Fruit fly (Drosophila melanogaster) whole organism, larva: ENCODE data around the gene CG31050.

Experiments
- noc ChIP-seq: fragments of 200-800 bp; sonication (Bioruptor generic); optimal IDR thresholded peaks from 3 replicates; lab custom pipeline; 2019; ENCODE audit warnings: missing biosample characterization, mild to moderate bottlenecking, missing genetic modification characterization, moderate library complexity

The CG31050 gene

DNA sequence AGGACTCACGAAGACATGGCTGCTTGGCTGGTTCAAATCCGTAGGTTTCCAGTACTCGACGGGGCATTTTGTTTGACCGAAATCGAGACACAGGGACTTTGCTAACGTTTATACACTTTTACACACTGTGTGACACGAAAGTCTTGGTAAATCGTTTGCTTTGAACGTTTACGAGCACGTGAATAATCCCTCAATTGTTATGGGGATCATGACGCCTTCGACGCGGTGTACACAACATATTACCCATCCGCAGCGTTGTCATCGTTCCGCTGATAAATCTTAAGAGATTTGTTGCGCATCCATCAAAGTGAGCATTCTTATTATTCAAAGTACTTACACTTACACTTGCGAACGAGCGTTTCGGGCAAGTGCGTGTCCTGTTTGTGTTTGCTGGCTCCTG lies at the start of gene CG31050:
Gene CG31050, minus strand, starts transcription at position 101 of the 400 bp plus-strand sequence.
- no peak for TF ChIP-seq noc

DNA sequence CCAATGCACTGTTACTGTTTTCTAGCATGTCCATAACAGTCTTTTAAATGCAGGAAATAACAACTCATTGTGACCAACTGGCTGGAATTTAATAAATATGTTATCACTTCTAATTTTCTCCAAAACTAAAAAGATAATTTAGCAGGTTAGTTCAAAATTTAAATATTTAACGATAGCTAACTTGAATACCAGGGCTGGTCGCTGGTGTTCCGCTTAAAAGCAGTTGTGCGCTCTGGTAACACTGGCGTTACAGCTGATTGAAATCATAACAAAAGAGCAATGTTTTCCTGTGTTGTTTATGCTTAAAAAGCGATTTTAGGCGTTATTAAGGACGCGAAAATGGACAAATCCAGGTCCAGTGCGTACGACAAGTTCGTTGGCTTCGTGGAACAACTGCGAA lies 45.7 kb upstream of the CG31050 start, which contains the start of gene htt:
Gene htt, plus strand, starts transcription at position 250 of the 400 bp plus-strand sequence.
- no peak for TF ChIP-seq noc

DNA sequence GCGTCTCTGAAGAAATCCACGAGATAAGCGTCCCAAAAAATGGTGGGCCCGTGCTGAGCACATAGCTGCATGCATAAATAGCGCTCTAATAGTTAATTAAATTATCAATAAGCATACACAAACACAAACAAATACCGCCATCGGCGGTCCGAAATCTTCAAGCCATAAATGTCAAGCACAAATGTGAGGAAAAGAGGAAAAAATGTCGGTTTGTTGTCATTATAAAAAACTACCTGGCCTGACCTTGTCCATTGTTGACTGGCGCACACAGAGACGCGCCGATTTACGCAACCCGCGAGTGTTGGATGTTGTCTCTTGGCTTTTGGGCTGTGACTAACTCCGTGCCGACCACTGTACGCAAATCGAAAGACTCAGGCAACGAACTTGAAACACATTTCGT lies 37.7 kb upstream of the CG31050 start:
- TF ChIP-seq noc, result no peak

DNA sequence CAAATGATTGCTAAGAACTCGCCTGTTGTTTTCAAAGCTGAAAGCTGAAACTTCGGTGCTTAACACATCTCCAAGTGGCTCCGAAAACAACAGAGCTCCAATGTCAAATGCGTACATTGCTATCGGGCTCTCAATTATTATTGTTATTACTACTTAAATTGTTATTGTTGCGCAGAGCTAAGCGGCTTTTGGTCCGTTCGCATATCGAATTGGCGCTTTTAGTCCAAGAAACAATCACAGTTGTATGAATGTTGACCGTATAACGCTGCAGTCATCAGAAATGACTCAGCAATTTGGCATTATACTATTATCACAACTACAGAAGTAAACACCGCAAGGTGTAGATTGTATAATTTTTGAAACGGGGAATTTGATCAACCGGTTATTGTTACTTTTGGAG lies 35.3 kb upstream of the CG31050 start:
- TF ChIP-seq noc, result no peak

DNA sequence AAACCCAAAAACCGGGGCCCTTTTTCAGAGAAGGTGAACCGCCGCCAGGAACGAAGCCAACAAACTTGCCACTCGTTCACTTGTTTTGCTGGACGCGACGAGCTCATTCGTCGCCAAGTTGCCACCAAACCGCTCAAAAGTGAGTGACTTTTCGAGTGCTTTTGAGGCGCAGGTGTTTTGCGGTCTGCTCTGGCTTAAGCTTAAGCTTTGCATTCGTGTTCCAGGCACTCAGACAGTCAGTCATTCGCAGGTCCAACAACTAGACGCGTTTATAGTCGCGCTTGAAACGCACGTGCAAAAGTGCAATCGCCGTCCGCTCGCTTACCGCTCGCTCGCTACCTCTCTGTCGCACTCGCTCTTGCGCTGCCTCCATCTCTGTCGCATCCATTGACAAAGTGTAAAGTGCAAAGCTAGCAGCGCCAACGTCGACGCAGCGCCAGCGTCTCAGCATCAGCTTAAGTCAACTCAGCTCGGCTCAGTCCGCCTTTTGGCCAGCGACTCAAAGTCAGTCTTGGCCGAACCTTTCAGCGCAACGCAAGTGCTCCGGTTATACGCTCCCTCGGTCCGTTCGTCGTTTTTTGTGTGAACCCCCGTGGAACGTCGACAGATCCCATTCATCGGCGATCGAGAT lies 31.7 kb upstream of the CG31050 start:
- TF ChIP-seq noc, result no peak

DNA sequence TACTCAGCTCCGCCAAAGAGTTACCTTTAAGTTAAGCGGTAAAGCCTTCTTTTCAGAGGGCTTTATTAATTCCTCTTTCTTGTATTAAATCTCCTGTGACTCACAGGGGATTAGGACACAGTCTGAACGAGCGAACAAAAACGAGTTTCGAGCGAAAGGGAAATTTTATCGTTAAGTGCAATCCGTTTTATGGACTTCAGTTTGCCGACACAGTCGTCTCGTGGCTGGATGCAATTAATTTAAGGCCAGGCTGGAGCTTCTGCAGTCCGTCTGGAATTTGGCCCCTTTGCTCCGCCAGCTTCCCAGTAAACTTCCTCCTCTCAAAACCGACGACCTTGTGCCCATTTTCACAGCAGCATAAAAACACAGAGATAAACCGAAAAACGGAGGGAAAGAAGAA lies 29.3 kb upstream of the CG31050 start:
- no peak for TF ChIP-seq noc

DNA sequence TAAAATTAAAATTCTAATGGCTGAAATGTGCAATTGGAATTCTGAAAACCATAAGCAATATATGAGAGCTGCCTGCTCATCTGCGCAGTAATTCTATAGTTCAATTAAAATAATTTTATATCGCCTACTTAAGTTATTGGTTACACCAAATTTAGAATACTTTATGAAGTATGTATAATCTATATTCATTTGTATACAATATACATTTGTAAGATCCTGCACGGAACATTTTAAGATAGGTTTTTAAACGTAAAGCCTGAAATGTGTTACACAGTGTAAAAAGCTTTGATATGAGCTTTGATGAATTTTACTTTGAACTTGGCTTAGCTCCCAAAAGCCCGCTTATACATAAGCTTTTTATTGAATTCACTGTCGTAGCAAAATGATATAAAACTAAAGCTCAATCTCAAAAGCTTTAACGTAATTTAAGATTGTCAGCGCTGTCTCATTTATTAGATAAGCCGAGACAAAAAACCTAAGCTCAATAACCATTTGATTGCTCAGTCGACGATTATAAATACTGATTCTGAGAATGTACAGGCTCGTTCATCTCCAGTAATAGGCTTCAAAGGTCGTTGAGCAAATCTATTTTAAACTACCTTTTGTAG lies 27.4 kb upstream of the CG31050 start:
- TF ChIP-seq noc, result no peak

DNA sequence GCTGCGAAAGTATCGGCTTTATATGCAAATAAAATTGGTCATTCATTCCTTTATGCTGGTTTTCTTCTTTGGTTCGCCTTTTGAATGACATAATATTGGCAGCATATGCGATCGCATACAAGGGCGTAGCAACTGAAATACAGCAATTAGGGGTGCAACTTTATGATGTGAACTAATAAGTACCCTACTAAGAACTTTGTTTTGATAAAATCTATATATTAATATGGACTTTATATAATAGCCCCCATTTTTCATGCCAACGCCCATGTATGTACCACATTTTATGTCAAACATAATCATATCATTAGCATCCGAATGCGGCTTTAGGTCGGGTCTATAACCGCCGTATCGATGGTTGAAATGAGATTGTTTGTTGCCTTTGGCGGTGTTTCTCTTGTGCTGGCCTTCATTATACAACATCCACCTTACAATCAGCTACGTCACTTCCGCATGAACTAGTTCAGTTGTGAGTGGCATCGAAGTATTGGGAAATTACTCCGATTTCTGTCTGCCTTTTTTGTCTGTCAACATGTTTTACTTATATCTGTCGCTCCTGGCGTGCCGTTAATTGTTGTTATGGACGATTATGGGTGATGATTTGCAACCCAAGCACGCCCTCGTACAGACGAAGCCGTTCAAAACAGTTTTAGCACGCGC lies 26.7 kb upstream of the CG31050 start:
- peak; percentile 78 for TF ChIP-seq noc

DNA sequence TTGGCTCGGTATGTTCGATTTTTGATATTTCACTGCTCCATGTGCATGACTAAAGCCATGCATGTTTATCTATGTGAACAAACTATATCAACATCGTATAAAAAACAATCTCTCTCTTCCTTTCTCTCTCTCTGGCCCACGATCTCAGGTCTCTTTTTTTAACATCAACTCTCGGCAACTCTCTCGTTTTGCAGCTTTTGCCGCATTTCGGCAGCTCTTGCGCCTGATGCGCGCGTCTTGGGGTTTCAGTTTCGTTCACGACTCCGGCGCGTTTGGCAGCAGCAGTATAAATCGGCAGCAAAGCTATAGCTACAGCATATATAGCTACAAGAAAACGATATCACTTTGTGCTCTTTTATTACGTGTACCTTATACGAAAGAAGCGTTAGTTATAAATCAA lies 24.5 kb upstream of the CG31050 start, which contains the start of gene snu:
Gene snu, plus strand, starts transcription at position 254 of the 400 bp plus-strand sequence.
- TF ChIP-seq noc, result no peak

DNA sequence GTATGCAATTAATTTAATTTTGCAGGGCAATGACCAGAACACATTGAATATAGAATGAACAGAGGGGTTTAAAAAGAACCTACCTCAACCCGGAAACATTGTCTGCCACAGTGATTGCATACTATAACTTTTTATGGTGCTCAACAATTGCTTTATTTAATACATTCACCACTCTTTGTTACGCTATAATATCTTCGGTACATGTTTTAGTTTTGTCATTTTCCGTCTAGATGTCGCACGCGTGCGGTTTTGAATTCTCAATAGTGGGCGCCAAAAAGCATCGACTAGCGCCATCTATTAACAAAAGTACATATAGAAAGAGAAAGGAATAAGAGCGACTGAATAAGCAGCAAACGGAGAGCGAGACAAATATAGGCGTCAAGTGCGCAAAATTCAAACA lies 21.9 kb upstream of the CG31050 start:
- TF ChIP-seq noc, result no peak

DNA sequence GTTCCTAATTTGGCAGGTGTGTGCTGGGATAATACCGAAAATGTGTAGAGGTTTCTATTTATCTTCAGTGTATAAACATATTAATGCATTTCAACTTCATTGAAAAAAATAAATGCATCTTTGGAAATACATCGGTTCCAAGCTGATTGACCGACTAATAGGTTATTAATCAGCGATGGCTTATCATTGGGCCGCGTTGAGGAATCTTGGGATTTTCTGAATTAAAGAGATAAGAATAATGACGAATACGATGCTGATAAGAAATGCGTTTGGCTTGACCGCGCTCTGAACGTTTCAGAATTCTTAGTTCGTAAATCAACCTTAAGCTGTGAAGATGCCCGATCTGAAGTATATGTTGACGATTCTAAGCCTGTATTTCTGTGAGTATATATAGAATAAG lies 20.1 kb upstream of the CG31050 start, which contains the start of gene Sid:
Gene Sid, plus strand, starts transcription at position 301 of the 400 bp plus-strand sequence.
- no peak for TF ChIP-seq noc

DNA sequence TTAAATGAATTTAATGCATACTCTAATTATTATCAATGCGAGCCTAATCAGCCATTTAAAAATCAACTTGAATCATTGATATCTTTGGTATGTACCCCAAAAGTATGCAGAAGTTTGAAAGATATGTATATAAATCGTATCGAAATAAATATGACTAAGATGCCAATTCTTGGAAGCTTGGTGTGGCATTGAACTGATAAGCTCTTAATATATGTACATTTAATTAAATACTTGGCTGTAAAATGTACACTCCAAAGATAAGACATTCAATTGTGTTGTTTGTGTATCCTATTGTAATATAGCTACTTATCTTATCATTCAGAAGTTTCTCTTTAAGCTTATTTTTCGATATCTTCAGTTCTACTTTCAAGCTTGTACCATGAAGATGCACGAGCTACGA lies 18.6 kb upstream of the CG31050 start, which contains the start of gene CG33346:
Gene CG33346, plus strand, starts transcription at position 380 of the 400 bp plus-strand sequence.
- no peak for TF ChIP-seq noc

DNA sequence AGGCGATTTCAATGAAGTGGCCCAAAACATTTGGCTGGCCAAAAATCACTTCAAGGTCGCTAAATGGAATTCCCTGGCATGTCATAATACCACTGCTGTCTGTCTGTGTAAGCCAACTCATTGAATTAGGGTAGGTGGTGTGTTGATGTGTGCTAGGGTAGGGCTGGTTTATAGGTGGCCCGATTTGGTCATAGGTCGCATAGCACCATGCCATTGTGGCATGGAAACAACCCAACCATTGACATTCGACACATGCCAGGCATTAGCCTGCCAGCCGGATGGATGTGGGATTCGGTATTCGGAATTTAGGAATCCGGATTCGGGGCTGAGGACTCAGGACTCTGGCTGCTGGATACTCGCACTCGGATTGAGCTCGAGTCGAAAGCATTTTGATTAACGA lies 12.7 kb upstream of the CG31050 start:
- TF ChIP-seq noc, result no peak

DNA sequence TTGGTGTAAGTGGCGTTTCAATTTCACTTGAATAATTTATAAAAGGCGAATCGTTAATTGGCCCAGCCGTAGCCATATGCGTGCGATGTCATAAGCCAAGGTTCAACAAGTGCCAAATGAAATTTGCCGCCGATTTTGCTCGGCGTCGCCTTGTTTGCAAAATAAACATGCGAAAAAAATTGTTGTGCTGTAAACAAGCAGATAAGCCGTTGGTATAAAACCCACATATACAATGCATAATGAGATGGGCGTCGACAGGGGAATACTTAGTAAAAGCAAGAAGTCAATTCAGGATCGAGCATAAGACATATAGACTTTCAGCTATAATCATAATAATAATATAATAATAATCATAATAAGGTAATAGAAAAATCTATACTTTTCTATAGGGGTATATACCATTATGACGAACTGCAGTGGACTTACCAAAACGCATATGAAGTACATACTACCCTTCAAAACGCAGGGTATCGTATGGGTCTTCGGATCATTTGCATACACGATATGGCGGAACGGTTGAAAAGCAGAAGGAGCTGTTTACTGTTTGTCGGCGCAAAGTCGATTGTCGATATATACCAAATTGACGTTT lies 5.9 kb upstream of the CG31050 start:
- no peak for TF ChIP-seq noc

DNA sequence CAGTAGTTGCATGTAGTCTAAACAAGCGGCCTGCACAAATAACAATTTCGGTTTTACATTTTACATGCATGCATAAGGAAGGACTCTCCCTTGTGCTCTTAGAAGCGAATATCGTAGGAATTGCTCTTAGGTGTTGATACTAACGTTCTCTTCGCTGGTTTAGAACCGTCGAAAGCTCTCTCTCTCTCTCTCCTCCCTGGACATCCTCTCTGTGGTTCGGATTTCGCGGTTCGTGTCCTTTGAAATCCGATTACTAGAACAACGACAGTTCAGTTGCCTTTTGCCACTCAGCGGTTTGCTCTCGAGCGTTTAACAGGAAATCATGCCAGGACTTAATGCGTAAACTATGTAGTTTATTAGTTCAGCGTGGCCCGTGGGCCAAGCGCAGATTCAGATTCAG lies 4.3 kb upstream of the CG31050 start:
- TF ChIP-seq noc, result no peak

DNA sequence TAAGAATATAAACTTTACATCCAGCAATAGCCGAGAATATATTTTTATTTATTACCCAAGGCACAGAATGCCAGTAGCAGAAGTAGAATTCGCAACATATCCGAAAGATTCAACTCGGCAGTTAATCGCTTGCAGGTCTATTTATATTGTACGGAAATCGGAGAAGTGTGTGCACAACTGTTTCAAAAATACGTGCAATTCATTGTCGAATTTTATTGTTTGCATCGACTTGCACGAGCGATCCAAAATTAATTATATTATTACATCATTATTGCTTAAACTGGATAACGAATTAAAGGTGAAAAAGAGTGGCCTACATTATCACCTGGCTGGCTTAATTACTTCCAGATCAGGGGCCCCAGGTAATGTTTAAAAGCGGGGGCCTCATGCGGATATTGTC lies 7.5 kb downstream of the CG31050 start, which contains the start of gene CG14062:
Gene CG14062, minus strand, starts transcription at position 101 of the 400 bp plus-strand sequence.
- TF ChIP-seq noc, result no peak

DNA sequence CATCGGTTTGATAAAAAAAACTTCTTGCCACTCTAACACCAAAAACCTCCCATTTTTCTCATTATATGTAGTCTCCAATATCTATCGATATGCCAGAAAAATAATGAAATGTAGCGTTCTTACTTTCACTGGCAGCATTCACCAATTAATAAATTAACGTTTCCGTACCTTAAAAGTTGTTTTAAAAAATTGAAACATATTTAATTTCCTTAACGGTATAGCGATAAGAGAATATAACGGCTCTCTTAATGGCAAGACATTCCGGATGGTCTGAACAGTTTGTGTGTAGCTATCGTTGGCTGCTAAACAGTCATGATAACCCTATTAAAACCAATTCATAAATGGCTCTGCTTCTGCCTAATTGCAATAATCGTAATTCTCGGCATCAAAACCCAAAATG lies 14.2 kb downstream of the CG31050 start, which contains the start of gene CG9988:
Gene CG9988, plus strand, starts transcription at position 301 of the 400 bp plus-strand sequence.
- no peak for TF ChIP-seq noc
